Worm (Caenorhabditis elegans): ENCODE results near the gene fkh-2.

fkh-2 gene

ce11 chrX:3742223-3742622, at the start of gene fkh-2:
Gene fkh-2, minus strand, starts transcription at chrX:3742323.
- TF ChIP-seq nhr-237 (tag; optimal IDR thresholded peaks at IDR 0.05) (no peak), skn-1 (tag; optimal IDR thresholded peaks at IDR 0.05) (no peak), gmeb-1 (tag; optimal IDR thresholded peaks at IDR 0.05) (no peak), nhr-23 (tag; optimal IDR thresholded peaks at IDR 0.05) (no peak), Y55F3AM.14 (GFP tag; optimal IDR thresholded peaks at IDR 0.05) (no peak), zag-1 (tag; optimal IDR thresholded peaks at IDR 0.05) (no peak), nhr-11 (tag; optimal IDR thresholded peaks at IDR 0.05) (no peak), lin-11 (tag; optimal IDR thresholded peaks at IDR 0.05) (no peak), dmd-4 (tag; optimal IDR thresholded peaks at IDR 0.05) (no peak), crh-2 (tag; optimal IDR thresholded peaks at IDR 0.05) (no peak), unc-39 (tag; optimal IDR thresholded peaks at IDR 0.05) (no peak), fos-1 (tag; optimal IDR thresholded peaks at IDR 0.05) (no peak), ceh-82 (tag; optimal IDR thresholded peaks at IDR 0.05) (no peak)

DNA sequence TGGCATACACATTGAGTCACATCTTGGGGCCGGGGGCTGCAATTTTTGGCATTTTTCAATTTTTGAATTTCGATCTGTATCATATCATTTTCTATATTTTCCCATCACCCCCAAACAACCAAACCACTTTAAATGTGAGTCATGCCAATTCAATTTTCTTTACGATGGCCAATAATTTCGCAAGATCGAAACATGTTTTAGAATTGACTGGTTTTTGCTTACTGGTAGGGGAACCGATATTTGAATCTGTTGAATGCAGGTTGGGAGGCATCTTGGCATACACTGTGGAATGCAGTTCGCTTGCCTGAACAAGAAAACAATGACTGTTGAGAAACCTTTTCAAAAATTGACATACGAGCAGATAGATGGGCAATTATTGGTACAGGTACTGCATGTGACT, 49.0 kb upstream of the fkh-2 start:
- TF ChIP-seq nhr-21 (tag; optimal IDR thresholded peaks at IDR 0.05): no peak
- TF ChIP-seq ama-1 (optimal IDR thresholded peaks at IDR 0.05): no peak
- no peak for TF ChIP-seq nhr-77 (tag; optimal IDR thresholded peaks at IDR 0.05)
- TF ChIP-seq sem-4 (tag; optimal IDR thresholded peaks at IDR 0.05): no peak
- TF ChIP-seq elt-3 (tag; optimal IDR thresholded peaks at IDR 0.05): no peak
- no peak for TF ChIP-seq mdl-1 (tag; optimal IDR thresholded peaks at IDR 0.05)

DNA sequence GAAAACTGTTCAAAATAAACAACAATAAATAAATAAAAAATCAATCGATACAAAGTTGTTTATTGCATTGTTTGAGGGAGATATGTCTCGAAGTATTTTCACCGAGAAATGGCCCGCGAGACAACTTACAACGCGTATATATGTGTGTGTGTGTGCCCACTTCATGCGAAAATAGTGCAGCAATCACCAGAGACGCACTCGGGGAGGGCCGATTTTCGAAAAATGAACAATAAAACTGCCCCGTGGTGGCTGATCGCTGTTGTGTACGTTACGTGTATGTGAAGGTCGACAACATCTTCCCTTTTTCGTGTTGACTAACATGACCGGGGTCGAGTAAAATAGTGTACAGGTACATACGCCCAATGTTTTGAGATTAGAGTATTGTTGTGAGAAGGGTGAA, 46.4 kb upstream of the fkh-2 start:
- TF ChIP-seq fos-1 (tag; optimal IDR thresholded peaks at IDR 0.05) (peak; percentile 32), F13H6.1 (tag; optimal IDR thresholded peaks at IDR 0.05) (peak; percentile 68), nhr-6 (tag; optimal IDR thresholded peaks at IDR 0.05) (peak; percentile 61), blmp-1 (tag; optimal IDR thresholded peaks at IDR 0.05; ENCODE audit: insufficient read depth) (no peak), sem-4 (tag; optimal IDR thresholded peaks at IDR 0.05) (peak; percentile 43), nhr-77 (tag; optimal IDR thresholded peaks at IDR 0.05) (no peak), peb-1 (tag; optimal IDR thresholded peaks at IDR 0.05) (no peak), unc-39 (tag; optimal IDR thresholded peaks at IDR 0.05) (no peak), unc-55 (GFP tag; optimal IDR thresholded peaks at IDR 0.05) (no peak), crh-2 (tag; optimal IDR thresholded peaks at IDR 0.05) (peak; percentile 74), unc-62 (GFP tag; optimal IDR thresholded peaks at IDR 0.05) (no peak), ama-1 (optimal IDR thresholded peaks at IDR 0.05) (peak; percentile 92), nhr-25 (tag; optimal IDR thresholded peaks at IDR 0.05) (peak; percentile 93), nhr-10 (tag; optimal IDR thresholded peaks at IDR 0.05) (no peak), alr-1 (tag; optimal IDR thresholded peaks at IDR 0.05) (no peak), nhr-129 (tag; optimal IDR thresholded peaks at IDR 0.05) (peak; percentile 90), elt-1 (tag; optimal IDR thresholded peaks at IDR 0.05) (no peak), ceh-82 (tag; optimal IDR thresholded peaks at IDR 0.05) (no peak), mbf-1 (tag; optimal IDR thresholded peaks at IDR 0.05) (no peak), ztf-11 (tag; optimal IDR thresholded peaks at IDR 0.05) (no peak), nhr-23 (tag; optimal IDR thresholded peaks at IDR 0.05) (no peak), sma-9 (GFP tag; optimal IDR thresholded peaks at IDR 0.05) (peak; percentile 78), sma-9 (tag; optimal IDR thresholded peaks at IDR 0.05) (no peak), dmd-4 (tag; optimal IDR thresholded peaks at IDR 0.05) (no peak), mdl-1 (tag; optimal IDR thresholded peaks at IDR 0.05) (peak in 1 of 2 experiments; percentile 13), ceh-16 (tag; optimal IDR thresholded peaks at IDR 0.05) (peak; percentile 52), lin-39 (tag; optimal IDR thresholded peaks at IDR 0.05) (no peak), ZK546.5 (tag; optimal IDR thresholded peaks at IDR 0.05) (no peak), C34F6.9 (tag; optimal IDR thresholded peaks at IDR 0.05) (peak; percentile 29), nhr-12 (tag; optimal IDR thresholded peaks at IDR 0.05) (no peak), snpc-4 (tag; optimal IDR thresholded peaks at IDR 0.05) (no peak), lsy-2 (tag; optimal IDR thresholded peaks at IDR 0.05) (peak in 1 of 2 experiments; percentile 68), sma-3 (GFP tag; optimal IDR thresholded peaks at IDR 0.05) (peak; percentile 84), nhr-21 (tag; optimal IDR thresholded peaks at IDR 0.05) (peak; percentile 67), aly-2 (tag; optimal IDR thresholded peaks at IDR 0.05) (no peak), lin-11 (tag; optimal IDR thresholded peaks at IDR 0.05) (no peak), Y55F3AM.14 (GFP tag; optimal IDR thresholded peaks at IDR 0.05) (no peak), nhr-11 (tag; optimal IDR thresholded peaks at IDR 0.05) (no peak), gmeb-1 (tag; optimal IDR thresholded peaks at IDR 0.05) (peak; percentile 5), elt-3 (tag; optimal IDR thresholded peaks at IDR 0.05) (no peak), zag-1 (tag; optimal IDR thresholded peaks at IDR 0.05) (no peak), lin-13 (GFP tag; optimal IDR thresholded peaks at IDR 0.05) (no peak), mab-5 (tag; optimal IDR thresholded peaks at IDR 0.05) (no peak), skn-1 (tag; optimal IDR thresholded peaks at IDR 0.05) (no peak), nhr-237 (tag; optimal IDR thresholded peaks at IDR 0.05) (no peak), ztf-1 (GFP tag; conservative IDR thresholded peaks at IDR 0.05) (no peak), R02D3.7 (tag; optimal IDR thresholded peaks at IDR 0.05) (no peak), egl-27 (tag; optimal IDR thresholded peaks at IDR 0.05) (no peak), ztf-4 (tag; optimal IDR thresholded peaks at IDR 0.05) (peak; percentile 84)
